Fruit fly (Drosophila melanogaster) whole organism: Measurements from ENCODE around the gene CG31769.

Source experiments
- CG8478 ChIP-seq: fragments of >200 bp; optimal IDR thresholded peaks from 2 replicates; lab custom pipeline; 2018; ENCODE audit warnings: inconsistent platforms
- Dll ChIP-seq: fragments of >200 bp; optimal IDR thresholded peaks from 2 replicates; lab custom pipeline; 2017
- EcR ChIP-seq, 2 experiments: fragments of >200 bp; optimal IDR thresholded peaks; 2 replicates each; lab custom pipeline; 2017; ENCODE audit warnings: missing biosample characterization in 2 of 2, missing genetic modification characterization in 2 of 2, missing genetic modification reagents in 2 of 2
- pan ChIP-seq: fragments of >200 bp; optimal IDR thresholded peaks from 2 replicates; lab custom pipeline; 2017
- psq ChIP-seq: fragments of >200 bp; optimal IDR thresholded peaks from 2 replicates; lab custom pipeline; 2017
- usp ChIP-seq: fragments of >200 bp; optimal IDR thresholded peaks from 2 replicates; lab custom pipeline; 2017; ENCODE audit warnings: missing biosample characterization, missing genetic modification characterization, mixed read lengths

Gene CG31769

dm6 chr2L:14115976-14116501, 5.5 kb upstream of the CG31769 start:
- TF ChIP-seq psq (lab: Kevin White, UChicago) (no peak), Dll (lab: Kevin White, UChicago) (no peak), EcR (GFP tag; optimal IDR thresholded peaks at IDR 0.05; lab: Kevin White, UChicago) (no peak), usp (GFP tag; lab: Kevin White, UChicago) (no peak), CG8478 (lab: Kevin White, UChicago) (no peak), pan (no peak)

dm6 chr2L:14113207-14113606, 2.7 kb upstream of the CG31769 start:
- TF ChIP-seq CG8478 (lab: Kevin White, UChicago) (no peak), EcR (GFP tag; optimal IDR thresholded peaks at IDR 0.05; lab: Kevin White, UChicago) (no peak), usp (GFP tag; lab: Kevin White, UChicago) (no peak), psq (lab: Kevin White, UChicago) (no peak), pan (no peak), Dll (lab: Kevin White, UChicago) (no peak)

dm6 chr2L:14112192-14112591, 1.7 kb upstream of the CG31769 start:
- TF ChIP-seq Dll (lab: Kevin White, UChicago) (no peak), usp (GFP tag; lab: Kevin White, UChicago) (no peak), pan (no peak), psq (lab: Kevin White, UChicago) (no peak), EcR (GFP tag; optimal IDR thresholded peaks at IDR 0.05; lab: Kevin White, UChicago) (no peak), CG8478 (lab: Kevin White, UChicago) (no peak)

- TF ChIP-seq EcR (GFP tag; optimal IDR thresholded peaks at IDR 0.05; lab: Kevin White, UChicago) (no peak), CG8478 (lab: Kevin White, UChicago) (no peak), psq (lab: Kevin White, UChicago) (no peak), Dll (lab: Kevin White, UChicago) (no peak), pan (no peak), usp (GFP tag; lab: Kevin White, UChicago) (no peak)
Measured at dm6 chr2L:14109347-14109746, 1.2 kb downstream of the CG31769 start, which contains the start of gene CG15293. CG15293 (minus strand) TSS chr2L:14109447.

dm6 chr2L:14103790-14104189, 6.7 kb downstream of the CG31769 start, which contains the start of gene CG46301:
CG46301 (plus strand) TSS chr2L:14104090.
- no peak for TF ChIP-seq usp (GFP tag; lab: Kevin White, UChicago)
- TF ChIP-seq pan, result no peak
- TF ChIP-seq CG8478 (lab: Kevin White, UChicago), result no peak
- no peak for TF ChIP-seq EcR (GFP tag; optimal IDR thresholded peaks at IDR 0.05; lab: Kevin White, UChicago)
- no peak for TF ChIP-seq psq (lab: Kevin White, UChicago)
- no peak for TF ChIP-seq Dll (lab: Kevin White, UChicago)

- TF ChIP-seq CG8478 (lab: Kevin White, UChicago), result no peak
Measured at dm6 chr2L:14095683-14096082, 14.9 kb downstream of the CG31769 start.

dm6 chr2L:14094606-14095005, 15.9 kb downstream of the CG31769 start:
- TF ChIP-seq usp (GFP tag; lab: Kevin White, UChicago) (no peak), Dll (lab: Kevin White, UChicago) (no peak), pan (no peak), EcR (GFP tag; optimal IDR thresholded peaks at IDR 0.05; lab: Kevin White, UChicago) (no peak), CG8478 (lab: Kevin White, UChicago) (no peak), psq (lab: Kevin White, UChicago) (no peak)

dm6 chr2L:14070154-14070553, 40.4 kb downstream of the CG31769 start:
- TF ChIP-seq usp (GFP tag; lab: Kevin White, UChicago) (no peak), Dll (lab: Kevin White, UChicago) (no peak), pan (no peak), EcR (GFP tag; optimal IDR thresholded peaks at IDR 0.05; lab: Kevin White, UChicago) (no peak), CG8478 (lab: Kevin White, UChicago) (no peak)
